Worm (Caenorhabditis elegans) whole organism, L4/young adult: ENCODE measurements around the gene srw-62.

ENCODE experiments used
- W03F9.2 ChIP-seq: fragments of 150-350 bp; optimal IDR thresholded peaks from 2 replicates; lab custom pipeline; 2014; ENCODE audit warnings: missing biosample characterization, missing genetic modification characterization
- dao-5 ChIP-seq: sonication (generic microtip); optimal IDR thresholded peaks from 2 replicates; lab custom pipeline; 2016; ENCODE audit warnings: missing genotype, missing genetic modification characterization, moderate library complexity, missing compliant biosample characterization

ce11 chrII:7794222-7794621, 31.0 kb upstream of the srw-62 start, which contains the start of gene glr-4:
- TF ChIP-seq W03F9.2 (tag; lab: Kevin White, UChicago) (no peak), dao-5 (tag; lab: Kevin White, UChicago) (no peak)
